Fruit fly (Drosophila melanogaster) whole organism, embryonic: Measurements from ENCODE around the gene GXIVsPLA2.
A peak's percentile ranks its signal among the peaks of the same experiment; 100 is the strongest.

Experiments used
- Bgb ChIP-seq: fragments of 200-800 bp; sonication (Bioruptor generic); IDR thresholded peaks from 2 replicates; pipeline ENCODE4 v1.3.6; 2022; ENCODE audit warnings: missing biosample characterization, missing genetic modification characterization; ENCODE audit not compliant: partially characterized antibody
- CG10209 ChIP-seq: fragments of 200-800 bp; sonication (Bioruptor generic); optimal IDR thresholded peaks from 3 replicates; lab custom pipeline; 2017; ENCODE audit warnings: missing biosample characterization, mild to moderate bottlenecking, missing genetic modification characterization, missing genetic modification reagents
- CG11085 ChIP-seq: fragments of 200-800 bp; sonication (Bioruptor generic); IDR thresholded peaks from 2 replicates; pipeline ENCODE4 v1.3.6; 2022; ENCODE audit warnings: missing biosample characterization, missing genetic modification characterization
- CG11456 ChIP-seq: fragments of 200-800 bp; sonication (Bioruptor generic); IDR thresholded peaks from 3 replicates; pipeline ENCODE4 v1.3.6; 2022; ENCODE audit warnings: missing biosample characterization, missing genetic modification characterization
- CG12071 ChIP-seq: fragments of 200-800 bp; sonication (Bioruptor generic); optimal IDR thresholded peaks from 3 replicates; lab custom pipeline; 2018; ENCODE audit warnings: missing biosample characterization, mild to moderate bottlenecking, missing genetic modification characterization
- CG12299 ChIP-seq: fragments of 200-800 bp; sonication (Bioruptor generic); optimal IDR thresholded peaks from 2 replicates; lab custom pipeline; 2018; ENCODE audit warnings: missing biosample characterization, mild to moderate bottlenecking, missing genetic modification characterization
- CG1233 ChIP-seq: fragments of 200-800 bp; sonication (Bioruptor generic); optimal IDR thresholded peaks from 4 replicates; lab custom pipeline; 2018; ENCODE audit warnings: missing biosample characterization, mild to moderate bottlenecking, missing genetic modification characterization
- CG12391 ChIP-seq: fragments of 200-800 bp; sonication (Bioruptor generic); optimal IDR thresholded peaks from 3 replicates; lab custom pipeline; 2018; ENCODE audit warnings: missing biosample characterization, mild to moderate bottlenecking, missing genetic modification characterization, moderate library complexity
- CG14014 ChIP-seq: fragments of 200-800 bp; sonication (Bioruptor generic); IDR thresholded peaks from 2 replicates; pipeline ENCODE4 v1.3.6; 2022; ENCODE audit warnings: missing biosample characterization, missing genetic modification characterization
- CG15269 ChIP-seq: fragments of 200-800 bp; sonication (Bioruptor generic); optimal IDR thresholded peaks from 2 replicates; lab custom pipeline; 2018; ENCODE audit warnings: missing biosample characterization, mild to moderate bottlenecking, missing genetic modification characterization, moderate library complexity
- CG17359 ChIP-seq: fragments of 200-800 bp; sonication (Bioruptor generic); optimal IDR thresholded peaks from 3 replicates; lab custom pipeline; 2018; ENCODE audit warnings: missing biosample characterization, mild to moderate bottlenecking, missing genetic modification characterization, moderate library complexity
- CG17361 ChIP-seq: fragments of 200-800 bp; sonication (Bioruptor generic); IDR thresholded peaks from 3 replicates; pipeline ENCODE4 v1.3.6; 2022; ENCODE audit warnings: missing biosample characterization, missing genetic modification characterization
- CG17829 ChIP-seq: fragments of 200-800 bp; optimal IDR thresholded peaks from 2 replicates; lab custom pipeline; 2019; ENCODE audit warnings: missing biosample characterization, mild to moderate bottlenecking, missing genetic modification characterization, moderate library complexity
- CG31441 ChIP-seq: fragments of 200-800 bp; sonication (Bioruptor generic); IDR thresholded peaks from 2 replicates; pipeline ENCODE4 v1.3.6; 2022; ENCODE audit warnings: missing biosample characterization, missing genetic modification characterization
- CG32767 ChIP-seq: fragments of 200-800 bp; sonication (Bioruptor generic); IDR thresholded peaks from 2 replicates; pipeline ENCODE4 v1.3.6; 2022; ENCODE audit warnings: missing biosample characterization, missing genetic modification characterization
- CG32772 ChIP-seq: fragments of 200-800 bp; sonication (Bioruptor generic); IDR thresholded peaks from 2 replicates; pipeline ENCODE4 v1.3.6; 2022; ENCODE audit warnings: missing biosample characterization, missing genetic modification characterization
- CG3847 ChIP-seq: fragments of 200-800 bp; sonication (Bioruptor generic); IDR thresholded peaks from 2 replicates; pipeline ENCODE4 v1.3.6; 2022; ENCODE audit warnings: missing biosample characterization, missing genetic modification characterization
- CG42726 ChIP-seq: fragments of 200-800 bp; sonication (Bioruptor generic); IDR thresholded peaks from 2 replicates; pipeline ENCODE4 v1.3.6; 2022; ENCODE audit warnings: missing biosample characterization, missing genetic modification characterization; ENCODE audit not compliant: partially characterized antibody
- CG4424 ChIP-seq: fragments of 200-800 bp; sonication (Bioruptor generic); optimal IDR thresholded peaks from 3 replicates; lab custom pipeline; 2016; ENCODE audit warnings: missing biosample characterization, missing genetic modification characterization
- CG4820 ChIP-seq: fragments of 200-800 bp; sonication (Bioruptor generic); optimal IDR thresholded peaks from 3 replicates; lab custom pipeline; 2016; ENCODE audit warnings: missing biosample characterization, missing genetic modification characterization
- CG6689 ChIP-seq: fragments of 200-800 bp; sonication (Bioruptor generic); IDR thresholded peaks from 2 replicates; pipeline ENCODE4 v1.3.6; 2022; ENCODE audit warnings: missing biosample characterization, missing genetic modification characterization
- CG8359 ChIP-seq: fragments of 200-800 bp; sonication (Bioruptor generic); optimal IDR thresholded peaks from 2 replicates; lab custom pipeline; 2017; ENCODE audit warnings: missing biosample characterization, mild to moderate bottlenecking, missing genetic modification characterization, borderline replicate concordance
- CG8765 ChIP-seq: fragments of 200-800 bp; sonication (Bioruptor generic); IDR thresholded peaks from 2 replicates; pipeline ENCODE4 v1.3.6; 2022; ENCODE audit warnings: missing biosample characterization, missing genetic modification characterization
- CG9727 ChIP-seq: fragments of 200-800 bp; sonication (Bioruptor generic); optimal IDR thresholded peaks from 3 replicates; lab custom pipeline; 2017; ENCODE audit warnings: missing biosample characterization, mild to moderate bottlenecking, missing genetic modification characterization
- CG9797 ChIP-seq: fragments of 200-800 bp; sonication (Bioruptor generic); optimal IDR thresholded peaks from 3 replicates; lab custom pipeline; 2018; ENCODE audit warnings: missing biosample characterization, mild to moderate bottlenecking, missing genetic modification characterization
- CrebB ChIP-seq: fragments of 200-800 bp; sonication (Bioruptor generic); optimal IDR thresholded peaks from 3 replicates; lab custom pipeline; 2018; ENCODE audit warnings: missing biosample characterization, mild to moderate bottlenecking, missing genetic modification characterization
- Dad ChIP-seq: fragments of 200-800 bp; sonication (Bioruptor generic); optimal IDR thresholded peaks from 3 replicates; lab custom pipeline; 2016; ENCODE audit warnings: missing biosample characterization, missing genetic modification characterization
- Dek ChIP-seq: fragments of 200-800 bp; sonication (Bioruptor generic); optimal IDR thresholded peaks from 3 replicates; lab custom pipeline; 2019; ENCODE audit warnings: missing biosample characterization, mild to moderate bottlenecking, missing genetic modification characterization, moderate library complexity
- Drgx ChIP-seq: fragments of 200-800 bp; sonication (Bioruptor generic); IDR thresholded peaks from 2 replicates; pipeline ENCODE4 v1.3.6; 2022; ENCODE audit warnings: missing biosample characterization, missing genetic modification characterization
- Ets97D ChIP-seq: fragments of 200-800 bp; sonication (Bioruptor generic); optimal IDR thresholded peaks from 3 replicates; lab custom pipeline; 2016; ENCODE audit warnings: missing biosample characterization, missing genetic modification characterization
- Fer1 ChIP-seq: fragments of 200-800 bp; sonication (Bioruptor generic); optimal IDR thresholded peaks from 2 replicates; lab custom pipeline; 2017; ENCODE audit warnings: missing biosample characterization, mild to moderate bottlenecking, missing genetic modification characterization
- HHEX ChIP-seq: fragments of 200-800 bp; sonication (Bioruptor generic); optimal IDR thresholded peaks from 3 replicates; lab custom pipeline; 2017; ENCODE audit warnings: missing biosample characterization, mild to moderate bottlenecking, missing genetic modification characterization, missing genetic modification reagents
- HLHmδ ChIP-seq: fragments of 200-800 bp; sonication (Bioruptor generic); optimal IDR thresholded peaks from 2 replicates; lab custom pipeline; 2018; ENCODE audit warnings: missing biosample characterization, mild to moderate bottlenecking, missing genetic modification characterization, moderate library complexity
- Hmr ChIP-seq: fragments of 200-800 bp; sonication (Bioruptor generic); optimal IDR thresholded peaks from 3 replicates; lab custom pipeline; 2017; ENCODE audit warnings: mild to moderate bottlenecking, missing biosample characterization, missing genetic modification reagents, missing genetic modification characterization
- Mrtf ChIP-seq: fragments of 200-800 bp; sonication (Bioruptor generic); IDR thresholded peaks from 3 replicates; pipeline ENCODE4 v1.3.6; 2022; ENCODE audit warnings: missing biosample characterization, missing genetic modification characterization
- Myb ChIP-seq: fragments of 200-800 bp; sonication (Bioruptor generic); optimal IDR thresholded peaks from 2 replicates; lab custom pipeline; 2016; ENCODE audit warnings: missing biosample characterization, missing genetic modification characterization
- Oaz ChIP-seq: fragments of 200-800 bp; sonication (Bioruptor generic); IDR thresholded peaks from 2 replicates; pipeline ENCODE4 v1.3.6; 2022; ENCODE audit warnings: missing biosample characterization, missing genetic modification characterization
- TFAM ChIP-seq: fragments of 200-800 bp; sonication (Bioruptor generic); optimal IDR thresholded peaks from 2 replicates; lab custom pipeline; 2017; ENCODE audit warnings: missing biosample characterization, missing genetic modification characterization, inconsistent platforms
- ara ChIP-seq: fragments of 200-800 bp; sonication (Bioruptor generic); IDR thresholded peaks from 2 replicates; pipeline ENCODE4 v1.3.6; 2022; ENCODE audit warnings: missing biosample characterization, missing genetic modification characterization
- ash1 ChIP-seq: fragments of 200-800 bp; sonication (Bioruptor generic); optimal IDR thresholded peaks from 2 replicates; lab custom pipeline; 2018; ENCODE audit warnings: missing biosample characterization, mild to moderate bottlenecking, missing genetic modification characterization
- br ChIP-seq: fragments of >200 bp; optimal IDR thresholded peaks from 2 replicates; lab custom pipeline; 2017
- danr ChIP-seq: fragments of 200-800 bp; sonication (Bioruptor generic); IDR thresholded peaks from 2 replicates; pipeline ENCODE4 v1.3.6; 2022; ENCODE audit warnings: missing biosample characterization, missing genetic modification characterization
- fd96Cb ChIP-seq: fragments of 200-800 bp; sonication (Bioruptor generic); optimal IDR thresholded peaks from 2 replicates; lab custom pipeline; 2018; ENCODE audit warnings: missing biosample characterization, mild to moderate bottlenecking, missing genetic modification characterization, moderate library complexity
- inv ChIP-seq: fragments of 200-800 bp; sonication (Bioruptor generic); IDR thresholded peaks from 2 replicates; pipeline ENCODE4 v1.3.6; 2022; ENCODE audit warnings: missing biosample characterization, missing genetic modification characterization; ENCODE audit not compliant: partially characterized antibody
- lilli ChIP-seq: fragments of 200-800 bp; sonication (Bioruptor generic); optimal IDR thresholded peaks from 3 replicates; lab custom pipeline; 2016; ENCODE audit warnings: missing biosample characterization, missing genetic modification characterization
- nmo ChIP-seq: fragments of 200-800 bp; sonication (Bioruptor generic); optimal IDR thresholded peaks from 2 replicates; lab custom pipeline; 2018; ENCODE audit warnings: missing biosample characterization, mild to moderate bottlenecking, missing genetic modification characterization, moderate library complexity
- otp ChIP-seq: fragments of 200-800 bp; sonication (Bioruptor generic); IDR thresholded peaks from 3 replicates; pipeline ENCODE4, ENCODE4 v1.3.6; 2022; ENCODE audit warnings: missing biosample characterization, missing genetic modification characterization
- rib ChIP-seq: fragments of 200-800 bp; sonication (Bioruptor generic); IDR thresholded peaks from 2 replicates; pipeline ENCODE4 v1.3.6; 2022; ENCODE audit warnings: missing biosample characterization, missing genetic modification characterization
- sens ChIP-seq: fragments of 200-800 bp; sonication (Bioruptor generic); peaks from one replicate; lab custom pipeline; 2016; ENCODE audit warnings: missing biosample characterization, missing genetic modification characterization
- ssp ChIP-seq: fragments of 200-800 bp; sonication (Bioruptor generic); IDR thresholded peaks from 2 replicates; pipeline ENCODE4 v1.3.6; 2022; ENCODE audit warnings: missing biosample characterization, missing genetic modification characterization
- tap ChIP-seq: fragments of 200-800 bp; optimal IDR thresholded peaks from 3 replicates; lab custom pipeline; 2019; ENCODE audit warnings: missing biosample characterization, mild to moderate bottlenecking, missing genetic modification characterization, moderate library complexity
- vfl ChIP-seq: fragments of 200-800 bp; sonication (Bioruptor generic); optimal IDR thresholded peaks from 2 replicates; lab custom pipeline; 2016; ENCODE audit warnings: missing biosample characterization, missing genetic modification characterization

Gene GXIVsPLA2

DNA sequence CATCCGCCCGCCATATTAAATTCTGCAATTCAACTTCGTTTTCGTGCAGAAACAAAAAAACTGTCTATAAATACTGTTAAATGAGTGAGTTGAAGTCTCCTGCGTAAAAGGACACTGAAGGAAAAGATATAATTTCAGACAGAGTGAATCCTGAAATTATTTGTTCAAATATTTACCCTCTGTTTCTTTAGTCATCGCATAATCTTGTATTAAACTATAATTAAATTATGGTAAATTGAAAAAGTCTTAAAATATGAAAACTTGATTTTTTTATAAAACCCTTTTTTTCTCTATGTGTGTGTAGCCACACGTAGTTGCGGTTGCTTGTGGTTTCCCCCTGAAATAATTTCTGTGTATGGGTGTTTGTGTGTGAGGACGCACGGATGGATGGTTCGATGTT lies 31.5 kb upstream of the GXIVsPLA2 start (continued):
- TF ChIP-seq Drgx (GFP tag; lab: Robert Waterston, UW): no peak
- no peak for TF ChIP-seq CG8359 (GFP tag; lab: Kevin White, UChicago)
- peak; percentile 42; the same call in 1 of the 2 replicates for TF ChIP-seq CG31441 (GFP tag; lab: Robert Waterston, UW)
- no peak for TF ChIP-seq Bgb
- no peak for TF ChIP-seq ara (GFP tag; lab: Robert Waterston, UW)
- no peak for TF ChIP-seq TFAM (GFP tag; lab: Kevin White, UChicago)
- TF ChIP-seq tap (tag; lab: Kevin White, UChicago): peak; percentile 19
- peak; percentile 29 for TF ChIP-seq lilli
- TF ChIP-seq CG32772 (GFP tag; lab: Robert Waterston, UW): 0 out of 2 replicates have a peak, but pooled peaks have one; percentile 21
- no peak for TF ChIP-seq Myb (GFP tag; lab: Kevin White, UChicago)
- peak; percentile 31; the same call in 1 of the 2 replicates for TF ChIP-seq CG3847 (GFP tag; lab: Robert Waterston, UW)
- TF ChIP-seq ash1: no peak
- 0 out of 2 replicates have a peak, but pooled peaks have one; percentile 57 for TF ChIP-seq CG14014
- TF ChIP-seq HLHmδ (GFP tag; lab: Kevin White, UChicago): no peak
- TF ChIP-seq CG12391 (tag; lab: Kevin White, UChicago): peak; percentile 54
- 0 out of 3 replicates have a peak, but pooled peaks have one; percentile 13 for TF ChIP-seq CG11456
- TF ChIP-seq Ets97D (GFP tag; lab: Kevin White, UChicago): no peak
- TF ChIP-seq CG17359 (tag; lab: Kevin White, UChicago): peak; percentile 48
- no peak for TF ChIP-seq otp (GFP tag; lab: Robert Waterston, UW)
- TF ChIP-seq CG8765 (GFP tag; lab: Robert Waterston, UW): no peak
- no peak for TF ChIP-seq vfl
- TF ChIP-seq CG17829 (tag; lab: Kevin White, UChicago): peak; percentile 36
- TF ChIP-seq CG9797: no peak
- no peak for TF ChIP-seq CG10209 (GFP tag; lab: Kevin White, UChicago)
- TF ChIP-seq inv (GFP tag; lab: Robert Waterston, UW): no peak
- peak; percentile 24 for TF ChIP-seq HHEX (GFP tag; lab: Kevin White, UChicago)
- TF ChIP-seq CG9727 (GFP tag; lab: Kevin White, UChicago): peak; percentile 28
- no peak for TF ChIP-seq ssp (GFP tag; lab: Robert Waterston, UW)
- TF ChIP-seq CG12071: no peak
- TF ChIP-seq CG32767 (GFP tag; lab: Robert Waterston, UW): 0 out of 2 replicates have a peak, but pooled peaks have one; percentile 19
- TF ChIP-seq sens (GFP tag; lab: Kevin White, UChicago): peak; percentile 65
- peak; percentile 45; the same call in 1 of the 3 replicates for TF ChIP-seq CG17361
- peak; percentile 58 for TF ChIP-seq CG15269 (tag; lab: Kevin White, UChicago)
- TF ChIP-seq Oaz: no peak
- TF ChIP-seq rib (GFP tag; lab: Robert Waterston, UW): no peak
- no peak for TF ChIP-seq br (lab: Kevin White, UChicago)
- no peak for TF ChIP-seq CG42726
- no peak for TF ChIP-seq CG11085 (GFP tag; lab: Robert Waterston, UW)
- TF ChIP-seq CrebB (tag; lab: Kevin White, UChicago): no peak
- TF ChIP-seq Hmr: peak; percentile 40
- no peak for TF ChIP-seq danr
- TF ChIP-seq fd96Cb: no peak
- TF ChIP-seq CG12299 (tag; lab: Kevin White, UChicago): peak; percentile 31
- TF ChIP-seq CG4820 (GFP tag; lab: Kevin White, UChicago): peak; percentile 9
- TF ChIP-seq CG1233 (GFP tag; lab: Kevin White, UChicago): peak; percentile 22
- TF ChIP-seq Dad (GFP tag; lab: Kevin White, UChicago): no peak
- peak; percentile 22 for TF ChIP-seq nmo
- peak; percentile 35 for TF ChIP-seq Dek (tag; lab: Kevin White, UChicago)
- TF ChIP-seq CG4424: no peak
- TF ChIP-seq Fer1: peak; percentile 66
- no peak for TF ChIP-seq Mrtf
- peak; percentile 33; the same call in 1 of the 2 replicates for TF ChIP-seq CG6689 (GFP tag; lab: Robert Waterston, UW)
